Fruit fly (Drosophila melanogaster): ENCODE data around the gene CG7251.

Gene CG7251

dm6 chr2L:5610108-5610507, 21.9 kb upstream of the CG7251 start (continued):
- peak; percentile 33 for TF ChIP-seq slou (GFP tag; optimal IDR thresholded peaks at IDR 0.05)
- TF ChIP-seq gsb (GFP tag; IDR thresholded peaks at IDR 0.05) = no peak
- no peak for TF ChIP-seq CG9797 (GFP tag; optimal IDR thresholded peaks at IDR 0.05)
- TF ChIP-seq CG15269 (tag; optimal IDR thresholded peaks at IDR 0.05) = peak; percentile 29
- TF ChIP-seq CG10543 (GFP tag; optimal IDR thresholded peaks at IDR 0.05) = no peak
- TF ChIP-seq Asciz (GFP tag; optimal IDR thresholded peaks at IDR 0.05) = peak; percentile 36
- no peak for TF ChIP-seq CG18262 (tag; optimal IDR thresholded peaks at IDR 0.05)
- TF ChIP-seq dysf (GFP tag; IDR thresholded peaks at IDR 0.05) = 0 out of 3 replicates have a peak, but pooled peaks have one; percentile 50
- TF ChIP-seq E2f2 (GFP tag; IDR thresholded peaks at IDR 0.05) = 0 out of 2 replicates have a peak, but pooled peaks have one; percentile 30
- TF ChIP-seq nmo (GFP tag; optimal IDR thresholded peaks at IDR 0.05) = peak; percentile 28
- TF ChIP-seq Opbp (GFP tag; IDR thresholded peaks at IDR 0.05; ENCODE audit: partially characterized antibody) = no peak
- TF ChIP-seq CG7839 (tag; optimal IDR thresholded peaks at IDR 0.05) = peak; percentile 49
- TF ChIP-seq NFAT (GFP tag; IDR thresholded peaks at IDR 0.05) = no peak
- TF ChIP-seq so (GFP tag; IDR thresholded peaks at IDR 0.05) = 0 out of 3 replicates have a peak, but pooled peaks have one; percentile 32
- TF ChIP-seq CG8944 (GFP tag; optimal IDR thresholded peaks at IDR 0.05) = no peak
- TF ChIP-seq kah (GFP tag; optimal IDR thresholded peaks at IDR 0.05) = no peak
- peak; percentile 56 for TF ChIP-seq CG31441 (GFP tag; IDR thresholded peaks at IDR 0.05)
- TF ChIP-seq CG1233 (GFP tag; optimal IDR thresholded peaks at IDR 0.05) = peak; percentile 14
- TF ChIP-seq oc (tag; optimal IDR thresholded peaks at IDR 0.05) = peak; percentile 15
- TF ChIP-seq Ada2b (GFP tag; IDR thresholded peaks at IDR 0.05) = peak; percentile 16; the same call in 1 of the 2 replicates
- TF ChIP-seq PHDP (tag; optimal IDR thresholded peaks at IDR 0.05) = no peak
- TF ChIP-seq mirr (GFP tag; optimal IDR thresholded peaks at IDR 0.05) = no peak
- peak; percentile 21 for TF ChIP-seq trem (tag; optimal IDR thresholded peaks at IDR 0.05)
- TF ChIP-seq maf-S (GFP tag; optimal IDR thresholded peaks at IDR 0.05) = no peak
- no peak for TF ChIP-seq CG6765 (GFP tag; optimal IDR thresholded peaks at IDR 0.05)
- TF ChIP-seq pum (GFP tag; optimal IDR thresholded peaks at IDR 0.05) = no peak
- TF ChIP-seq CG15601 (tag; optimal IDR thresholded peaks at IDR 0.05) = peak; percentile 1
- no peak for TF ChIP-seq Drgx (GFP tag; IDR thresholded peaks at IDR 0.05)
- TF ChIP-seq CG8924 (tag; optimal IDR thresholded peaks at IDR 0.05) = peak; percentile 37
- no peak for TF ChIP-seq Elba2 (GFP tag; optimal IDR thresholded peaks at IDR 0.05)
- TF ChIP-seq gem (tag; optimal IDR thresholded peaks at IDR 0.05) = peak; percentile 66
- TF ChIP-seq CG43689 (GFP tag; IDR thresholded peaks at IDR 0.05) = no peak
- peak; percentile 16 for TF ChIP-seq fd96Cb (tag; optimal IDR thresholded peaks at IDR 0.05)
- TF ChIP-seq tup (GFP tag; optimal IDR thresholded peaks at IDR 0.05) = no peak
- no peak for TF ChIP-seq CG10959 (GFP tag; IDR thresholded peaks at IDR 0.05)
- peak; percentile 60 for TF ChIP-seq CG6813 (GFP tag; optimal IDR thresholded peaks at IDR 0.05)
- peak; percentile 11 for TF ChIP-seq tin (GFP tag; optimal IDR thresholded peaks at IDR 0.05)
- TF ChIP-seq vvl (GFP tag; IDR thresholded peaks at IDR 0.05) = 0 out of 2 replicates have a peak, but pooled peaks have one; percentile 36
- no peak for TF ChIP-seq CG7556 (GFP tag; optimal IDR thresholded peaks at IDR 0.05)
- peak in 1 of 2 experiments; percentile 62 for TF ChIP-seq Hr51 (GFP tag; optimal IDR thresholded peaks at IDR 0.05)
- peak; percentile 44; the same call in 1 of the 2 replicates for TF ChIP-seq ara (GFP tag; IDR thresholded peaks at IDR 0.05)
- peak; percentile 42; the same call in 1 of the 2 replicates for TF ChIP-seq CG6689 (GFP tag; IDR thresholded peaks at IDR 0.05)
- TF ChIP-seq tll (GFP tag; optimal IDR thresholded peaks at IDR 0.05) = no peak
- TF ChIP-seq Poxn (GFP tag; IDR thresholded peaks at IDR 0.05) = no peak
- TF ChIP-seq MESR4 (GFP tag; optimal IDR thresholded peaks at IDR 0.05) = no peak
- TF ChIP-seq Sry-β (GFP tag; optimal IDR thresholded peaks at IDR 0.05) = no peak
- TF ChIP-seq H15 (GFP tag; IDR thresholded peaks at IDR 0.05) = no peak
- TF ChIP-seq slbo (GFP tag; IDR thresholded peaks at IDR 0.05) = peak; percentile 38; the same call in 1 of the 2 replicates
- TF ChIP-seq CG7357 (GFP tag; IDR thresholded peaks at IDR 0.05) = no peak
- TF ChIP-seq Sox100B (GFP tag; optimal IDR thresholded peaks at IDR 0.05) = peak; percentile 5
